Fruit fly (Drosophila melanogaster): ENCODE measurements around the gene alpha-Est10.

The alpha-Est10 gene

DNA sequence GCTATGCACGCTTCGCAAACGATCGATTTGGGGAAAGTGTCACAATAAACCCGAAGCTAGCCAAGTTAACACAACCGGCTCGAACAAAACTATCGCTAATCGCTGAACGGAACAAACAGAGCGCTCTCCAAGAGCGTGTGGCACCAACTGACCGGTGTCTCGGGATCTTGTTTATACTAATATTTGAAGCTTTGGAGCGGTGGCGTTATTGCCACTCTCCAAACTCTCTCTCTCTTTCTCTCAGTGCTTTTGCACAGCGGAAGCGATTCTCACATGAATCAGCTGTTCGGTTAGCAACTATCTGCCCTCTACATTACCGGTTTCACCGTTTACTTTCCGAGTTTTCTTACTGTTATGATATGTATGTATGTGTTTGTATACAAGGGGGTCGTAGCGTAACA lies 2.2 kb downstream of the alpha-Est10 start (continued):
- TF ChIP-seq aop (GFP tag; IDR thresholded peaks at IDR 0.05): peak; percentile 25; the same call in 1 of the 2 replicates
- peak; percentile 22 for TF ChIP-seq pfk (GFP tag; optimal IDR thresholded peaks at IDR 0.05)
- TF ChIP-seq CG17568 (GFP tag; optimal IDR thresholded peaks at IDR 0.05): no peak
- TF ChIP-seq tap (tag; optimal IDR thresholded peaks at IDR 0.05): no peak
- no peak for TF ChIP-seq CG12391 (tag; optimal IDR thresholded peaks at IDR 0.05)
- TF ChIP-seq CG3163 (GFP tag; optimal IDR thresholded peaks at IDR 0.05): no peak
- no peak for TF ChIP-seq Hr51 (GFP tag; optimal IDR thresholded peaks at IDR 0.05)
- TF ChIP-seq sens-2 (GFP tag; IDR thresholded peaks at IDR 0.05): 0 out of 2 replicates have a peak, but pooled peaks have one; percentile 6
- no peak for TF ChIP-seq CG6254 (GFP tag; optimal IDR thresholded peaks at IDR 0.05)
- TF ChIP-seq CrebB (tag; optimal IDR thresholded peaks at IDR 0.05): peak; percentile 7
- peak; percentile 13; the same call in 1 of the 2 replicates for TF ChIP-seq ranshi (GFP tag; IDR thresholded peaks at IDR 0.05)
- no peak for TF ChIP-seq dmrt11E (tag; optimal IDR thresholded peaks at IDR 0.05)
- 0 out of 3 replicates have a peak, but pooled peaks have one; percentile 22 for TF ChIP-seq Doc3 (GFP tag; IDR thresholded peaks at IDR 0.05; ENCODE audit: partially characterized antibody)
- TF ChIP-seq CG17361 (GFP tag; IDR thresholded peaks at IDR 0.05): no peak
- no peak for TF ChIP-seq CG16813 (GFP tag; IDR thresholded peaks at IDR 0.05; ENCODE audit: partially characterized antibody)
- no peak; the same call in 1 of the 2 replicates for TF ChIP-seq HLH3B (GFP tag; IDR thresholded peaks at IDR 0.05)
- TF ChIP-seq Oli (tag; optimal IDR thresholded peaks at IDR 0.05): no peak
- no peak for TF ChIP-seq D (optimal IDR thresholded peaks at IDR 0.05)
- TF ChIP-seq D (GFP tag; optimal IDR thresholded peaks at IDR 0.05): no peak
- no peak for TF ChIP-seq otp (GFP tag; IDR thresholded peaks at IDR 0.05)
- TF ChIP-seq unc-4 (GFP tag; IDR thresholded peaks at IDR 0.05; ENCODE audit: partially characterized antibody): no peak
- TF ChIP-seq CG17186 (GFP tag; optimal IDR thresholded peaks at IDR 0.05): no peak
- no peak for TF ChIP-seq CG3847 (GFP tag; IDR thresholded peaks at IDR 0.05)
- TF ChIP-seq gsb-n (tag; optimal IDR thresholded peaks at IDR 0.05): no peak
- no peak for TF ChIP-seq PHDP (tag; optimal IDR thresholded peaks at IDR 0.05)
- TF ChIP-seq btn (GFP tag; optimal IDR thresholded peaks at IDR 0.05): no peak
- TF ChIP-seq CG10543 (GFP tag; optimal IDR thresholded peaks at IDR 0.05): peak; percentile 28
- TF ChIP-seq ftz-f1 (GFP tag; optimal IDR thresholded peaks at IDR 0.05): no peak
- TF ChIP-seq sd (tag; optimal IDR thresholded peaks at IDR 0.05): peak; percentile 1
- no peak for TF ChIP-seq HLH54F (GFP tag; optimal IDR thresholded peaks at IDR 0.05)
- TF ChIP-seq CG14965 (GFP tag; optimal IDR thresholded peaks at IDR 0.05; ENCODE audit: borderline replicate concordance): no peak
- TF ChIP-seq dan (GFP tag; IDR thresholded peaks at IDR 0.05): no peak
- no peak for TF ChIP-seq jing (GFP tag; optimal IDR thresholded peaks at IDR 0.05)
- TF ChIP-seq B-H1 (GFP tag; IDR thresholded peaks at IDR 0.05): no peak
- peak; percentile 67; the same call in 1 of the 2 replicates for TF ChIP-seq CG32532 (GFP tag; IDR thresholded peaks at IDR 0.05)
- TF ChIP-seq CG13624 (GFP tag; optimal IDR thresholded peaks at IDR 0.05): no peak
- no peak for TF ChIP-seq fu2 (GFP tag; optimal IDR thresholded peaks at IDR 0.05)
- TF ChIP-seq sim (GFP tag; IDR thresholded peaks at IDR 0.05): no peak
- no peak for TF ChIP-seq gfzf (GFP tag; optimal IDR thresholded peaks at IDR 0.05)
- TF ChIP-seq CG12659 (GFP tag; optimal IDR thresholded peaks at IDR 0.05): no peak
- TF ChIP-seq Sin3A (optimal IDR thresholded peaks at IDR 0.05): no peak
- peak; percentile 87 for TF ChIP-seq Blimp-1 (GFP tag; optimal IDR thresholded peaks at IDR 0.05)
- TF ChIP-seq fru (optimal IDR thresholded peaks at IDR 0.05): no peak
- TF ChIP-seq dm (GFP tag; optimal IDR thresholded peaks at IDR 0.05): no peak
- no peak for TF ChIP-seq Xrp1 (GFP tag; IDR thresholded peaks at IDR 0.05)
- peak; percentile 29; the same call in 1 of the 3 replicates for TF ChIP-seq zen2 (GFP tag; IDR thresholded peaks at IDR 0.05; ENCODE audit: partially characterized antibody)
- TF ChIP-seq lilli (GFP tag; optimal IDR thresholded peaks at IDR 0.05): no peak
- TF ChIP-seq run (tag; optimal IDR thresholded peaks at IDR 0.05): no peak
- TF ChIP-seq CG5245 (GFP tag; optimal IDR thresholded peaks at IDR 0.05): no peak
- TF ChIP-seq gt (GFP tag; IDR thresholded peaks at IDR 0.05): no peak
- TF ChIP-seq inv (GFP tag; IDR thresholded peaks at IDR 0.05; ENCODE audit: partially characterized antibody): no peak
- TF ChIP-seq ase (GFP tag; IDR thresholded peaks at IDR 0.05): no peak
